Worm (Caenorhabditis elegans): ENCODE data around the gene srbc-16.

DNA sequence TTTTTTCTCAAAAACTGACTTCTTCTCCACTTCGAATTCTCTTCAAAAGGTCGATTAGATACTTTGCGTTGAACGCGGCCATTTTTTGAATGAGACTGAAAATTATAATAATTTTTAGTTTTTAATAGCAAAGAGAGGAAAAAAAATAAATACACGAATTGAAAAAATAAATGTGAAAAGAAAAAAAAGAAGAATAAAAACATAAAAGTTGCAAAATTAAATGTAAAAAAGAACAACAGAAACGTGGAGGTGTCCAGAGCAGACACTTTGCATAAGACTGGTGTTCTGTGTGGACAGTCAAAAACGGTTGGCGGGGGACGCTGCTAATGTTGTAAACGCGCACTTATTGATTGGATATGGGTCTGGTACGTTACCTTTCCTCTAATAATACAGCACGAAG, 22.5 kb upstream of the srbc-16 start, which contains the start of gene C45H4.14:
- no peak for TF ChIP-seq nhr-28 (tag; optimal IDR thresholded peaks at IDR 0.05)
- TF ChIP-seq ama-1 (optimal IDR thresholded peaks at IDR 0.05) = no peak
- TF ChIP-seq efl-1 (optimal IDR thresholded peaks at IDR 0.05) = no peak
- no peak for TF ChIP-seq efl-1 (GFP tag; optimal IDR thresholded peaks at IDR 0.05 in 1 of 2)
- no peak for TF ChIP-seq ztf-4 (tag; optimal IDR thresholded peaks at IDR 0.05)
- no peak for TF ChIP-seq nhr-237 (tag; optimal IDR thresholded peaks at IDR 0.05)
- TF ChIP-seq lsy-2 (tag; optimal IDR thresholded peaks at IDR 0.05) = no peak
